Fruit fly (Drosophila melanogaster): ENCODE data around the gene CG12204.
A peak's percentile ranks its signal among the peaks of the same experiment; 100 is the strongest.

Gene CG12204

dm6 chrX:19521753-19522383 is 27.7 kb upstream of the CG12204 start, which contains the start of the genes Idh3a and CoRest (continued):
- TF ChIP-seq repo (GFP tag; optimal IDR thresholded peaks at IDR 0.05), result no peak
- TF ChIP-seq CG30020 (tag; optimal IDR thresholded peaks at IDR 0.05), result peak; percentile 33
- TF ChIP-seq nerfin-2 (GFP tag; IDR thresholded peaks at IDR 0.05; ENCODE audit: partially characterized antibody), result peak; percentile 55; the same call in 1 of the 2 replicates
- TF ChIP-seq CG13424 (tag; optimal IDR thresholded peaks at IDR 0.05), result peak; percentile 12
- peak; percentile 75 for TF ChIP-seq pzg (GFP tag; optimal IDR thresholded peaks at IDR 0.05)
- peak; percentile 50 for TF ChIP-seq Ptx1 (GFP tag; IDR thresholded peaks at IDR 0.05)
- 0 out of 4 replicates have a peak, but pooled peaks have one; percentile 48 for TF ChIP-seq chinmo (GFP tag; IDR thresholded peaks at IDR 0.05; ENCODE audit: partially characterized antibody)
- 0 out of 3 replicates have a peak, but pooled peaks have one; percentile 26 for TF ChIP-seq CG2889 (GFP tag; IDR thresholded peaks at IDR 0.05)
- TF ChIP-seq jumu (GFP tag; optimal IDR thresholded peaks at IDR 0.05), result peak; percentile 36
- TF ChIP-seq Antp (GFP tag; optimal IDR thresholded peaks at IDR 0.05), result peak; percentile 10
- TF ChIP-seq phol (tag; optimal IDR thresholded peaks at IDR 0.05), result peak; percentile 58
- no peak for TF ChIP-seq gsb (GFP tag; IDR thresholded peaks at IDR 0.05)
- TF ChIP-seq CG18476 (GFP tag; optimal IDR thresholded peaks at IDR 0.05), result no peak
- peak; percentile 60; the same call in 1 of the 3 replicates for TF ChIP-seq hb (GFP tag; IDR thresholded peaks at IDR 0.05; ENCODE audit: partially characterized antibody)
- no peak for TF ChIP-seq tin (GFP tag; optimal IDR thresholded peaks at IDR 0.05)
- TF ChIP-seq Med (GFP tag), result peak; percentile 73
- TF ChIP-seq Myb (GFP tag; optimal IDR thresholded peaks at IDR 0.05), result peak; percentile 76
- TF ChIP-seq NFAT (GFP tag; IDR thresholded peaks at IDR 0.05), result 0 out of 2 replicates have a peak, but pooled peaks have one; percentile 17
- peak; percentile 10 for TF ChIP-seq CG4617 (GFP tag; optimal IDR thresholded peaks at IDR 0.05; ENCODE audit: borderline replicate concordance)
- TF ChIP-seq CG17328 (GFP tag; IDR thresholded peaks at IDR 0.05), result no peak
- peak; percentile 77 for TF ChIP-seq Dll (GFP tag; IDR thresholded peaks at IDR 0.05; ENCODE audit: partially characterized antibody)
- TF ChIP-seq Xbp1 (GFP tag; optimal IDR thresholded peaks at IDR 0.05), result peak; percentile 2
- TF ChIP-seq Sry-β (GFP tag; optimal IDR thresholded peaks at IDR 0.05), result no peak
- peak; percentile 42 for TF ChIP-seq CG13775 (GFP tag; optimal IDR thresholded peaks at IDR 0.05)
- TF ChIP-seq Sin3A (optimal IDR thresholded peaks at IDR 0.05), result peak; percentile 99
- TF ChIP-seq CG8478 (optimal IDR thresholded peaks at IDR 0.05), result peak; percentile 9
- peak; percentile 69 for TF ChIP-seq amos (GFP tag; IDR thresholded peaks at IDR 0.05; ENCODE audit: partially characterized antibody)
- no peak for TF ChIP-seq CG31224 (GFP tag; IDR thresholded peaks at IDR 0.05)
- TF ChIP-seq CG2129 (GFP tag; IDR thresholded peaks at IDR 0.05; ENCODE audit: partially characterized antibody), result peak; percentile 38; the same call in 1 of the 2 replicates
- TF ChIP-seq sr (GFP tag; IDR thresholded peaks at IDR 0.05), result no peak
- TF ChIP-seq CG2199 (GFP tag; IDR thresholded peaks at IDR 0.05), result no peak
- no peak for TF ChIP-seq ttk (GFP tag; IDR thresholded peaks at IDR 0.05)
- TF ChIP-seq vvl (GFP tag; IDR thresholded peaks at IDR 0.05), result no peak
- no peak; the same call in 2 of the 3 replicates for TF ChIP-seq zen2 (GFP tag; IDR thresholded peaks at IDR 0.05; ENCODE audit: partially characterized antibody)
- no peak for TF ChIP-seq CG3065 (GFP tag; optimal IDR thresholded peaks at IDR 0.05)
- TF ChIP-seq CG42726 (GFP tag; IDR thresholded peaks at IDR 0.05; ENCODE audit: partially characterized antibody), result 0 out of 2 replicates have a peak, but pooled peaks have one; percentile 14
- peak; percentile 63 for TF ChIP-seq E2f2 (GFP tag; IDR thresholded peaks at IDR 0.05)
- no peak for TF ChIP-seq CG4404 (GFP tag; IDR thresholded peaks at IDR 0.05)
- no peak for TF ChIP-seq gt (GFP tag; IDR thresholded peaks at IDR 0.05)
- TF ChIP-seq CG14710 (tag; optimal IDR thresholded peaks at IDR 0.05), result peak; percentile 63
- peak; percentile 25; the same call in 1 of the 2 replicates for TF ChIP-seq onecut (GFP tag; IDR thresholded peaks at IDR 0.05)
- TF ChIP-seq CG14667 (GFP tag; IDR thresholded peaks at IDR 0.05), result no peak
- peak; percentile 31 for TF ChIP-seq CG10543 (GFP tag; optimal IDR thresholded peaks at IDR 0.05)
- no peak for TF ChIP-seq CG11456 (GFP tag; IDR thresholded peaks at IDR 0.05)
- peak; percentile 50; the same call in 1 of the 3 replicates for TF ChIP-seq CG7963 (GFP tag; IDR thresholded peaks at IDR 0.05; ENCODE audit: partially characterized antibody)
- TF ChIP-seq Dad (GFP tag; optimal IDR thresholded peaks at IDR 0.05), result peak; percentile 17
- peak; percentile 38 for TF ChIP-seq CG2712 (tag; optimal IDR thresholded peaks at IDR 0.05)
- peak; percentile 16 for TF ChIP-seq CG13624 (GFP tag; optimal IDR thresholded peaks at IDR 0.05)
- no peak for TF ChIP-seq CrebB (tag; optimal IDR thresholded peaks at IDR 0.05)
- no peak for TF ChIP-seq Ada2b (GFP tag; IDR thresholded peaks at IDR 0.05)

All from whole organism, embryonic.